Fruit fly (Drosophila melanogaster) whole organism, embryonic: ENCODE measurements around the gene CG42302.

Experiments
- Asciz ChIP-seq: fragments of 200-800 bp; sonication (Bioruptor generic); optimal IDR thresholded peaks from 2 replicates; lab custom pipeline; 2017; ENCODE audit warnings: missing biosample characterization, mild to moderate bottlenecking, missing genetic modification characterization, missing genetic modification reagents
- CG10147 ChIP-seq: fragments of 200-800 bp; sonication (Bioruptor generic); optimal IDR thresholded peaks from 2 replicates; lab custom pipeline; 2019; ENCODE audit warnings: missing biosample characterization, mild to moderate bottlenecking, missing genetic modification characterization, moderate library complexity
- CG10267 ChIP-seq: fragments of 200-800 bp; sonication (Bioruptor generic); optimal IDR thresholded peaks from 2 replicates; lab custom pipeline; 2018; ENCODE audit warnings: missing biosample characterization, mild to moderate bottlenecking, missing genetic modification characterization, moderate library complexity
- CG10321 ChIP-seq: fragments of 200-800 bp; sonication (Bioruptor generic); IDR thresholded peaks from 2 replicates; pipeline ENCODE4 v1.3.6; 2022; ENCODE audit warnings: missing biosample characterization, missing genetic modification characterization
- CG10462 ChIP-seq: fragments of 200-800 bp; sonication (Bioruptor generic); optimal IDR thresholded peaks from 2 replicates; lab custom pipeline; 2016; ENCODE audit warnings: missing biosample characterization, missing genetic modification characterization
- CG10959 ChIP-seq: fragments of 200-800 bp; sonication (Bioruptor generic); IDR thresholded peaks from 2 replicates; pipeline ENCODE4 v1.3.6; 2022; ENCODE audit warnings: missing biosample characterization, missing genetic modification characterization
- CG11398 ChIP-seq: fragments of 200-800 bp; sonication (Bioruptor generic); optimal IDR thresholded peaks from 2 replicates; lab custom pipeline; 2016; ENCODE audit warnings: missing biosample characterization, missing genetic modification characterization
- CG12104 ChIP-seq: fragments of 200-800 bp; sonication (Bioruptor generic); optimal IDR thresholded peaks from 3 replicates; lab custom pipeline; 2016; ENCODE audit warnings: missing biosample characterization, missing genetic modification characterization
- CG12744 ChIP-seq: fragments of 200-800 bp; sonication (Bioruptor generic); optimal IDR thresholded peaks from 2 replicates; lab custom pipeline; 2016; ENCODE audit warnings: missing biosample characterization, missing genetic modification characterization
- CG12942 ChIP-seq: fragments of 200-800 bp; sonication (Bioruptor generic); optimal IDR thresholded peaks from 3 replicates; lab custom pipeline; 2016; ENCODE audit warnings: missing biosample characterization, missing genetic modification characterization
- CG17328 ChIP-seq: fragments of 200-800 bp; sonication (Bioruptor generic); IDR thresholded peaks from 2 replicates; pipeline ENCODE4 v1.3.6; 2022; ENCODE audit warnings: missing biosample characterization, missing genetic modification characterization
- CG17912 ChIP-seq: fragments of 200-800 bp; sonication (Bioruptor generic); optimal IDR thresholded peaks from 2 replicates; lab custom pipeline; 2018; ENCODE audit warnings: missing biosample characterization, mild to moderate bottlenecking, missing genetic modification characterization
- CG2202 ChIP-seq: fragments of 200-800 bp; sonication (Bioruptor generic); optimal IDR thresholded peaks from 2 replicates; lab custom pipeline; 2018; ENCODE audit warnings: missing biosample characterization, mild to moderate bottlenecking, missing genetic modification characterization
- CG42726 ChIP-seq: fragments of 200-800 bp; sonication (Bioruptor generic); IDR thresholded peaks from 2 replicates; pipeline ENCODE4 v1.3.6; 2022; ENCODE audit warnings: missing biosample characterization, missing genetic modification characterization; ENCODE audit not compliant: partially characterized antibody
- CG4820 ChIP-seq: fragments of 200-800 bp; sonication (Bioruptor generic); optimal IDR thresholded peaks from 3 replicates; lab custom pipeline; 2016; ENCODE audit warnings: missing biosample characterization, missing genetic modification characterization
- CG6683 ChIP-seq: fragments of 200-800 bp; sonication (Bioruptor generic); optimal IDR thresholded peaks from 2 replicates; lab custom pipeline; 2017; ENCODE audit warnings: missing biosample characterization, mild to moderate bottlenecking, missing genetic modification characterization, missing genetic modification reagents
- CG9437 ChIP-seq: fragments of 200-800 bp; sonication (Bioruptor generic); optimal IDR thresholded peaks from 2 replicates; lab custom pipeline; 2018; ENCODE audit warnings: missing biosample characterization, mild to moderate bottlenecking, missing genetic modification characterization
- CG9797 ChIP-seq: fragments of 200-800 bp; sonication (Bioruptor generic); optimal IDR thresholded peaks from 3 replicates; lab custom pipeline; 2018; ENCODE audit warnings: missing biosample characterization, mild to moderate bottlenecking, missing genetic modification characterization
- D19A ChIP-seq: fragments of 200-800 bp; optimal IDR thresholded peaks from 3 replicates; lab custom pipeline; 2019; ENCODE audit warnings: missing biosample characterization, mild to moderate bottlenecking, missing genetic modification characterization, moderate library complexity
- Dip2 ChIP-seq: fragments of 200-800 bp; sonication (Bioruptor generic); IDR thresholded peaks from 2 replicates; pipeline ENCODE4 v1.3.6; 2022; ENCODE audit warnings: missing biosample characterization, missing genetic modification characterization
- H15 ChIP-seq: fragments of 200-800 bp; sonication (Bioruptor generic); IDR thresholded peaks from 3 replicates; pipeline ENCODE4 v1.3.6; 2022; ENCODE audit warnings: missing biosample characterization, missing genetic modification characterization
- HLHmδ ChIP-seq: fragments of 200-800 bp; sonication (Bioruptor generic); optimal IDR thresholded peaks from 2 replicates; lab custom pipeline; 2018; ENCODE audit warnings: missing biosample characterization, mild to moderate bottlenecking, missing genetic modification characterization, moderate library complexity
- Jarid2 ChIP-seq: fragments of 200-800 bp; sonication (Bioruptor generic); optimal IDR thresholded peaks from 3 replicates; lab custom pipeline; 2017; ENCODE audit warnings: mild to moderate bottlenecking, missing biosample characterization, missing genetic modification reagents, missing genetic modification characterization
- MTF-1 ChIP-seq: fragments of 200-800 bp; sonication (Bioruptor generic); optimal IDR thresholded peaks from 2 replicates; lab custom pipeline; 2018; ENCODE audit warnings: missing biosample characterization, mild to moderate bottlenecking, missing genetic modification characterization, borderline replicate concordance
- Nf-YA ChIP-seq: fragments of 200-800 bp; sonication (Bioruptor generic); IDR thresholded peaks from 2 replicates; pipeline ENCODE4 v1.3.6; 2022; ENCODE audit warnings: missing biosample characterization, missing genetic modification characterization
- Opbp ChIP-seq: fragments of 200-800 bp; sonication (Bioruptor generic); IDR thresholded peaks from 3 replicates; pipeline ENCODE4 v1.3.6; 2022; ENCODE audit warnings: missing biosample characterization, missing genetic modification characterization; ENCODE audit not compliant: partially characterized antibody
- PHDP ChIP-seq: fragments of 200-800 bp; sonication (Bioruptor generic); optimal IDR thresholded peaks from 3 replicates; lab custom pipeline; 2018; ENCODE audit warnings: missing biosample characterization, mild to moderate bottlenecking, missing genetic modification characterization, moderate library complexity
- Sin3A ChIP-seq: fragments of >200 bp; optimal IDR thresholded peaks from 2 replicates; lab custom pipeline; 2018
- Taf1 ChIP-seq: fragments of 200-800 bp; sonication (Bioruptor generic); IDR thresholded peaks from 2 replicates; pipeline ENCODE4 v1.3.6; 2022; ENCODE audit warnings: missing biosample characterization, missing genetic modification characterization
- btn ChIP-seq: fragments of 200-800 bp; sonication (Bioruptor generic); optimal IDR thresholded peaks from 2 replicates; lab custom pipeline; 2016; ENCODE audit warnings: missing biosample characterization, missing genetic modification characterization
- cad ChIP-seq: fragments of >200 bp; optimal IDR thresholded peaks from 2 replicates; lab custom pipeline; 2017; ENCODE audit warnings: missing biosample characterization, missing genetic modification characterization
- cato ChIP-seq: fragments of 200-800 bp; sonication (Bioruptor generic); optimal IDR thresholded peaks from 2 replicates; lab custom pipeline; 2016; ENCODE audit warnings: missing biosample characterization, missing genetic modification characterization, borderline replicate concordance
- crol ChIP-seq: fragments of 200-800 bp; sonication (Bioruptor generic); IDR thresholded peaks from 2 replicates; pipeline ENCODE4 v1.3.6; 2022; ENCODE audit warnings: missing biosample characterization, missing genetic modification characterization
- en ChIP-seq: fragments of 200-800 bp; sonication (Bioruptor generic); optimal IDR thresholded peaks from 2 replicates; lab custom pipeline; 2016; ENCODE audit warnings: missing biosample characterization, missing genetic modification characterization
- ewg ChIP-seq: fragments of 200-800 bp; sonication (Bioruptor generic); optimal IDR thresholded peaks from 3 replicates; lab custom pipeline; 2017; ENCODE audit warnings: mild to moderate bottlenecking, missing biosample characterization, missing genetic modification reagents, missing genetic modification characterization
- gcm ChIP-seq: fragments of 200-800 bp; sonication (Bioruptor generic); optimal IDR thresholded peaks from 2 replicates; lab custom pipeline; 2019; ENCODE audit warnings: missing biosample characterization, mild to moderate bottlenecking, missing genetic modification characterization, moderate library complexity
- grau ChIP-seq: fragments of 200-800 bp; optimal IDR thresholded peaks from 3 replicates; lab custom pipeline; 2019; ENCODE audit warnings: missing biosample characterization, mild to moderate bottlenecking, missing genetic modification characterization, moderate library complexity
- gsb-n ChIP-seq: fragments of 200-800 bp; sonication (Bioruptor generic); optimal IDR thresholded peaks from 3 replicates; lab custom pipeline; 2018; ENCODE audit warnings: missing biosample characterization, mild to moderate bottlenecking, missing genetic modification characterization
- ham ChIP-seq: fragments of 200-800 bp; sonication (Bioruptor generic); IDR thresholded peaks from 2 replicates; pipeline ENCODE4 v1.3.6; 2022; ENCODE audit warnings: missing biosample characterization, missing genetic modification characterization
- hb ChIP-seq: fragments of 200-800 bp; sonication (Bioruptor generic); IDR thresholded peaks from 3 replicates; pipeline ENCODE4 v1.3.6; 2022; ENCODE audit warnings: missing biosample characterization, missing genetic modification characterization; ENCODE audit not compliant: partially characterized antibody
- hth ChIP-seq: fragments of >200 bp; optimal IDR thresholded peaks from 2 replicates; lab custom pipeline; 2017; ENCODE audit warnings: inconsistent platforms
- mld ChIP-seq: fragments of 200-800 bp; sonication (Bioruptor generic); IDR thresholded peaks from 3 replicates; pipeline ENCODE4 v1.3.6; 2022; ENCODE audit warnings: missing biosample characterization, missing genetic modification characterization; ENCODE audit not compliant: partially characterized antibody
- odd ChIP-seq: fragments of 200-800 bp; sonication (Bioruptor generic); optimal IDR thresholded peaks from 2 replicates; lab custom pipeline; 2017; ENCODE audit warnings: missing biosample characterization, mild to moderate bottlenecking, missing genetic modification characterization
- phol ChIP-seq: fragments of 200-800 bp; sonication (Bioruptor generic); optimal IDR thresholded peaks from 3 replicates; lab custom pipeline; 2018; ENCODE audit warnings: missing biosample characterization, mild to moderate bottlenecking, missing genetic modification characterization, moderate library complexity
- sd ChIP-seq: fragments of 200-800 bp; sonication (Bioruptor generic); optimal IDR thresholded peaks from 3 replicates; lab custom pipeline; 2018; ENCODE audit warnings: missing biosample characterization, mild to moderate bottlenecking, missing genetic modification characterization, moderate library complexity
- sens ChIP-seq: fragments of 200-800 bp; sonication (Bioruptor generic); peaks from one replicate; lab custom pipeline; 2016; ENCODE audit warnings: missing biosample characterization, missing genetic modification characterization
- stwl ChIP-seq: fragments of 200-800 bp; sonication (Bioruptor generic); optimal IDR thresholded peaks from 3 replicates; lab custom pipeline; 2018; ENCODE audit warnings: missing biosample characterization, mild to moderate bottlenecking, missing genetic modification characterization, moderate library complexity
- sug ChIP-seq: fragments of 200-800 bp; optimal IDR thresholded peaks from 2 replicates; lab custom pipeline; 2019; ENCODE audit warnings: missing biosample characterization, mild to moderate bottlenecking, missing genetic modification characterization, moderate library complexity
- unpg ChIP-seq: fragments of 200-800 bp; sonication (Bioruptor generic); optimal IDR thresholded peaks from 3 replicates; lab custom pipeline; 2018; ENCODE audit warnings: missing biosample characterization, mild to moderate bottlenecking, missing genetic modification characterization, moderate library complexity
- usp ChIP-seq: fragments of >200 bp; optimal IDR thresholded peaks from 2 replicates; lab custom pipeline; 2017; ENCODE audit warnings: missing biosample characterization, missing genetic modification characterization
- wor ChIP-seq: fragments of 200-800 bp; sonication (Bioruptor generic); IDR thresholded peaks from 2 replicates; pipeline ENCODE4 v1.3.6; 2022; ENCODE audit warnings: missing biosample characterization, missing genetic modification characterization

Gene CG42302

DNA sequence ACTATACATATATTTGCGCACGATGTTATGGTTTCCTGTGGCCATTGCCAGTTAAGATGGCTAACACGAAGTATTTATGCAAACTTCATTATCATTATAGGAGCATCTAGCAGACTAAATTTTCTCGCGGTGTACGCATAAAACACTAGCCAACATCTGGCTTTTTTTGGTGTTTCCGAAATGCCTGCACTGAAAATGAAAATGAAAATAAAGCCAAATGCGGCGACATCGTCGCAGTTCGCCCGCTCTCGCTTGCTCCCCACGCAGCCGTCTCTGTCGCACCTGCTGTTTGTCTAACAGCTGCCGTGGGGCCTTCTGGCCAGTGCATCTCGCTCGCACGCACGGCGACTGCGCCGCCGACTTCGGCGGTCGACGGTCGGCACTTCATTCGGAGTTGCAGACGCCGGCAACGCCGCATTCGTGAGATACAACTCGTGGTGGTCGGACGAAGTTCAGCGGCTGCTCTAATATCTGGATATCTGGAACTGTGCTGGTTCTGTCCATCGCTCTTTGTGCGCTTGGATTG is 49.4 kb upstream of the CG42302 start, which contains the start of gene CG6891 (continued):
- no peak for TF ChIP-seq Taf1 (GFP tag; lab: Robert Waterston, UW)
- 0 out of 3 replicates have a peak, but pooled peaks have one; percentile 32 for TF ChIP-seq Opbp (GFP tag; lab: Robert Waterston, UW)
- no peak for TF ChIP-seq D19A (tag; lab: Kevin White, UChicago)
- peak; percentile 25 for TF ChIP-seq ewg (GFP tag; lab: Kevin White, UChicago)
- peak; percentile 50 for TF ChIP-seq crol (GFP tag; lab: Robert Waterston, UW)
- peak; percentile 30 for TF ChIP-seq grau (tag; lab: Kevin White, UChicago)
- peak; percentile 91 for TF ChIP-seq CG10321 (GFP tag; lab: Robert Waterston, UW)
- no peak for TF ChIP-seq mld (GFP tag; lab: Robert Waterston, UW)
- TF ChIP-seq hth (lab: Kevin White, UChicago): no peak
- TF ChIP-seq CG17912 (GFP tag; lab: Kevin White, UChicago): peak; percentile 13
- TF ChIP-seq sd (tag; lab: Kevin White, UChicago): peak; percentile 7
- no peak for TF ChIP-seq CG10267 (tag; lab: Kevin White, UChicago)
- peak; percentile 60; the same call in 1 of the 2 replicates for TF ChIP-seq CG17328 (GFP tag; lab: Robert Waterston, UW)
- peak; percentile 6 for TF ChIP-seq gcm (GFP tag; lab: Kevin White, UChicago)
- TF ChIP-seq Sin3A (lab: Kevin White, UChicago): no peak
- 0 out of 2 replicates have a peak, but pooled peaks have one; percentile 17 for TF ChIP-seq CG10959 (GFP tag; lab: Robert Waterston, UW)
- no peak for TF ChIP-seq MTF-1 (GFP tag; lab: Kevin White, UChicago)
- TF ChIP-seq H15 (GFP tag; lab: Robert Waterston, UW): no peak
- no peak for TF ChIP-seq CG4820
- no peak for TF ChIP-seq wor (GFP tag; lab: Robert Waterston, UW)
- no peak for TF ChIP-seq Asciz (GFP tag; lab: Kevin White, UChicago)
- no peak for TF ChIP-seq CG6683 (GFP tag; lab: Kevin White, UChicago)
- peak; percentile 72 for TF ChIP-seq HLHmδ
- no peak for TF ChIP-seq CG9797 (GFP tag; lab: Kevin White, UChicago)
- peak; percentile 65 for TF ChIP-seq Jarid2 (GFP tag; lab: Kevin White, UChicago)
- no peak for TF ChIP-seq CG12104 (GFP tag; lab: Kevin White, UChicago)
- TF ChIP-seq CG10462 (GFP tag; lab: Kevin White, UChicago): no peak
- TF ChIP-seq odd (GFP tag; lab: Kevin White, UChicago): no peak
- no peak for TF ChIP-seq cato (GFP tag; lab: Kevin White, UChicago)
- no peak for TF ChIP-seq hb
- TF ChIP-seq Nf-YA: no peak
- no peak for TF ChIP-seq CG2202 (tag; lab: Kevin White, UChicago)
- TF ChIP-seq btn (GFP tag; lab: Kevin White, UChicago): no peak
- TF ChIP-seq CG42726: no peak
- TF ChIP-seq en: no peak
- no peak for TF ChIP-seq CG9437
- peak; percentile 4 for TF ChIP-seq PHDP (tag; lab: Kevin White, UChicago)
- TF ChIP-seq cad: no peak
- no peak for TF ChIP-seq ham (GFP tag; lab: Robert Waterston, UW)
- peak; percentile 41 for TF ChIP-seq unpg (GFP tag; lab: Kevin White, UChicago)
- TF ChIP-seq sens (GFP tag; lab: Kevin White, UChicago): peak; percentile 80
- no peak for TF ChIP-seq gsb-n
- peak; percentile 42 for TF ChIP-seq sug (tag; lab: Kevin White, UChicago)
- TF ChIP-seq stwl: no peak
- TF ChIP-seq phol (tag; lab: Kevin White, UChicago): peak; percentile 38
- no peak for TF ChIP-seq CG12942 (GFP tag; lab: Kevin White, UChicago)
- TF ChIP-seq usp (GFP tag; lab: Kevin White, UChicago): no peak
- TF ChIP-seq CG12744 (GFP tag; lab: Kevin White, UChicago): no peak
- TF ChIP-seq CG10147: no peak
- TF ChIP-seq Dip2 (GFP tag; lab: Robert Waterston, UW): no peak
- no peak for TF ChIP-seq CG11398 (GFP tag; lab: Kevin White, UChicago)
